Fruit fly (Drosophila melanogaster) whole organism, embryonic: ENCODE measurements around the gene asun.
A peak's percentile ranks its signal among the peaks of the same experiment; 100 is the strongest.

ENCODE experiments used
- Atf-2 ChIP-seq: fragments of 200-800 bp; sonication (Bioruptor generic); optimal IDR thresholded peaks from 2 replicates; lab custom pipeline; 2016; ENCODE audit warnings: missing biosample characterization, missing genetic modification characterization
- CG12071 ChIP-seq: fragments of 200-800 bp; sonication (Bioruptor generic); optimal IDR thresholded peaks from 3 replicates; lab custom pipeline; 2018; ENCODE audit warnings: missing biosample characterization, mild to moderate bottlenecking, missing genetic modification characterization
- CG12155 ChIP-seq: fragments of 200-800 bp; sonication (Bioruptor generic); optimal IDR thresholded peaks from 3 replicates; lab custom pipeline; 2016; ENCODE audit warnings: missing biosample characterization, missing genetic modification characterization
- CG12769 ChIP-seq: fragments of 200-800 bp; sonication (Bioruptor generic); optimal IDR thresholded peaks from 2 replicates; lab custom pipeline; 2019; ENCODE audit warnings: missing biosample characterization, mild to moderate bottlenecking, missing genetic modification characterization, moderate library complexity
- CG12942 ChIP-seq: fragments of 200-800 bp; sonication (Bioruptor generic); optimal IDR thresholded peaks from 3 replicates; lab custom pipeline; 2016; ENCODE audit warnings: missing biosample characterization, missing genetic modification characterization
- CG13424 ChIP-seq: fragments of 200-800 bp; sonication (Bioruptor generic); optimal IDR thresholded peaks from 2 replicates; lab custom pipeline; 2019; ENCODE audit warnings: missing biosample characterization, mild to moderate bottlenecking, missing genetic modification characterization, moderate library complexity
- CG13894 ChIP-seq: fragments of 200-800 bp; sonication (Bioruptor generic); optimal IDR thresholded peaks from 3 replicates; lab custom pipeline; 2018; ENCODE audit warnings: missing biosample characterization, mild to moderate bottlenecking, missing genetic modification characterization, moderate library complexity
- CG14014 ChIP-seq: fragments of 200-800 bp; sonication (Bioruptor generic); IDR thresholded peaks from 2 replicates; pipeline ENCODE4 v1.3.6; 2022; ENCODE audit warnings: missing biosample characterization, missing genetic modification characterization
- CG15011 ChIP-seq: fragments of 200-800 bp; sonication (Bioruptor generic); optimal IDR thresholded peaks from 3 replicates; lab custom pipeline; 2018; ENCODE audit warnings: missing biosample characterization, mild to moderate bottlenecking, missing genetic modification characterization
- CG15601 ChIP-seq: fragments of 200-800 bp; sonication (Bioruptor generic); optimal IDR thresholded peaks from 3 replicates; lab custom pipeline; 2019; ENCODE audit warnings: missing biosample characterization, mild to moderate bottlenecking, missing genetic modification characterization, moderate library complexity
- CG17568 ChIP-seq: fragments of 200-800 bp; sonication (Bioruptor generic); optimal IDR thresholded peaks from 2 replicates; lab custom pipeline; 2018; ENCODE audit warnings: missing biosample characterization, mild to moderate bottlenecking, missing genetic modification characterization, moderate library complexity
- CG18011 ChIP-seq: fragments of 200-800 bp; sonication (Bioruptor generic); optimal IDR thresholded peaks from 2 replicates; lab custom pipeline; 2017; ENCODE audit warnings: missing biosample characterization, missing genetic modification characterization, mild to moderate bottlenecking, moderate library complexity, missing genotype
- CG18599 ChIP-seq: fragments of 200-800 bp; sonication (Bioruptor generic); optimal IDR thresholded peaks from 3 replicates; lab custom pipeline; 2017; ENCODE audit warnings: missing biosample characterization, missing genetic modification characterization, mild to moderate bottlenecking, moderate library complexity, missing genetic modification reagents
- CG31365 ChIP-seq: fragments of 200-800 bp; sonication (Bioruptor generic); optimal IDR thresholded peaks from 2 replicates; lab custom pipeline; 2018; ENCODE audit warnings: missing biosample characterization, mild to moderate bottlenecking, missing genetic modification characterization
- CG33557 ChIP-seq: fragments of 200-800 bp; sonication (Bioruptor generic); optimal IDR thresholded peaks from 2 replicates; lab custom pipeline; 2019; ENCODE audit warnings: missing biosample characterization, mild to moderate bottlenecking, missing genetic modification characterization, moderate library complexity
- CG8765 ChIP-seq: fragments of 200-800 bp; sonication (Bioruptor generic); IDR thresholded peaks from 2 replicates; pipeline ENCODE4 v1.3.6; 2022; ENCODE audit warnings: missing biosample characterization, missing genetic modification characterization
- CG9727 ChIP-seq: fragments of 200-800 bp; sonication (Bioruptor generic); optimal IDR thresholded peaks from 3 replicates; lab custom pipeline; 2017; ENCODE audit warnings: missing biosample characterization, mild to moderate bottlenecking, missing genetic modification characterization
- CG9817 ChIP-seq: fragments of 200-800 bp; sonication (Bioruptor generic); optimal IDR thresholded peaks from 2 replicates; lab custom pipeline; 2018; ENCODE audit warnings: missing biosample characterization, mild to moderate bottlenecking, missing genetic modification characterization, moderate library complexity
- Dip3 ChIP-seq: fragments of 200-800 bp; sonication (Bioruptor generic); optimal IDR thresholded peaks from 3 replicates; lab custom pipeline; 2016; ENCODE audit warnings: missing biosample characterization, missing genetic modification characterization
- Eip74EF ChIP-seq, 2 experiments: fragments of 200-800 bp in 1 of 2; fragments of >200 bp in 1 of 2; sonication (Bioruptor generic) in 1 of 2; optimal IDR thresholded peaks; 2 replicates each; lab custom pipeline; 2017 to 2019; ENCODE audit warnings: missing biosample characterization in 2 of 2, missing genetic modification characterization in 2 of 2, mild to moderate bottlenecking in 1 of 2, moderate library complexity in 1 of 2
- Hmr ChIP-seq: fragments of 200-800 bp; sonication (Bioruptor generic); optimal IDR thresholded peaks from 3 replicates; lab custom pipeline; 2017; ENCODE audit warnings: mild to moderate bottlenecking, missing biosample characterization, missing genetic modification reagents, missing genetic modification characterization
- Hr51 ChIP-seq, 2 experiments: fragments of 200-800 bp; sonication (Bioruptor generic); optimal IDR thresholded peaks; 2 replicates in 1 of 2; 3 replicates in 1 of 2; lab custom pipeline; 2016 to 2018; ENCODE audit warnings: missing biosample characterization in 2 of 2, missing genetic modification characterization in 2 of 2, mild to moderate bottlenecking in 1 of 2, moderate library complexity in 1 of 2
- Lhr ChIP-seq: fragments of 200-800 bp; sonication (Bioruptor generic); optimal IDR thresholded peaks from 3 replicates; lab custom pipeline; 2017; ENCODE audit warnings: mild to moderate bottlenecking, missing biosample characterization, missing genetic modification reagents, missing genetic modification characterization
- Med ChIP-seq: fragments of 200-800 bp; sonication (Bioruptor generic); peaks from one replicate; lab custom pipeline; 2016; ENCODE audit warnings: missing biosample characterization, missing genetic modification characterization, mild to moderate bottlenecking, inconsistent platforms, moderate library complexity
- Meics ChIP-seq: fragments of 200-800 bp; sonication (Bioruptor generic); optimal IDR thresholded peaks from 2 replicates; lab custom pipeline; 2017; ENCODE audit warnings: missing biosample characterization, mild to moderate bottlenecking, missing genetic modification characterization
- NFAT ChIP-seq: fragments of 200-800 bp; sonication (Bioruptor generic); IDR thresholded peaks from 2 replicates; pipeline ENCODE4 v1.3.6; 2022; ENCODE audit warnings: missing biosample characterization, missing genetic modification characterization
- Nf-YB ChIP-seq: fragments of 200-800 bp; sonication (Bioruptor generic); optimal IDR thresholded peaks from 3 replicates; lab custom pipeline; 2019; ENCODE audit warnings: missing biosample characterization, mild to moderate bottlenecking, missing genetic modification characterization, moderate library complexity
- Oaz ChIP-seq: fragments of 200-800 bp; sonication (Bioruptor generic); IDR thresholded peaks from 2 replicates; pipeline ENCODE4 v1.3.6; 2022; ENCODE audit warnings: missing biosample characterization, missing genetic modification characterization
- Oli ChIP-seq: fragments of 200-800 bp; sonication (Bioruptor generic); optimal IDR thresholded peaks from 2 replicates; lab custom pipeline; 2018; ENCODE audit warnings: missing biosample characterization, mild to moderate bottlenecking, missing genetic modification characterization, moderate library complexity
- Sox102F ChIP-seq: fragments of 200-800 bp; sonication (Bioruptor generic); optimal IDR thresholded peaks from 2 replicates; lab custom pipeline; 2018; ENCODE audit warnings: missing biosample characterization, mild to moderate bottlenecking, missing genetic modification characterization, moderate library complexity
- Sry-δ ChIP-seq: fragments of 200-800 bp; sonication (Bioruptor generic); optimal IDR thresholded peaks from 2 replicates; lab custom pipeline; 2016; ENCODE audit warnings: missing biosample characterization, missing genetic modification characterization
- Vsx1 ChIP-seq: fragments of 200-800 bp; sonication (Bioruptor generic); optimal IDR thresholded peaks from 2 replicates; lab custom pipeline; 2017; ENCODE audit warnings: missing biosample characterization, mild to moderate bottlenecking, missing genetic modification characterization, missing genetic modification reagents
- ap ChIP-seq: fragments of 200-800 bp; sonication (Bioruptor generic); IDR thresholded peaks from 2 replicates; pipeline ENCODE4 v1.3.6; 2022; ENCODE audit warnings: missing biosample characterization, missing genetic modification characterization
- cwo ChIP-seq: fragments of 200-800 bp; sonication (Bioruptor generic); optimal IDR thresholded peaks from 3 replicates; lab custom pipeline; 2017; ENCODE audit warnings: missing biosample characterization, missing genetic modification characterization, mild to moderate bottlenecking, moderate library complexity, missing genetic modification reagents
- fu2 ChIP-seq: fragments of 200-800 bp; sonication (Bioruptor generic); optimal IDR thresholded peaks from 2 replicates; lab custom pipeline; 2016; ENCODE audit warnings: missing biosample characterization, missing genetic modification characterization
- gfzf ChIP-seq: fragments of 200-800 bp; sonication (Bioruptor generic); optimal IDR thresholded peaks from 2 replicates; lab custom pipeline; 2016; ENCODE audit warnings: missing biosample characterization, mild to moderate bottlenecking, missing genetic modification characterization, moderate library complexity
- h ChIP-seq: fragments of >200 bp; optimal IDR thresholded peaks from 2 replicates; lab custom pipeline; 2017
- lmd ChIP-seq: fragments of 200-800 bp; sonication (Bioruptor generic); IDR thresholded peaks from 2 replicates; pipeline ENCODE4 v1.3.6; 2022; ENCODE audit warnings: missing biosample characterization, missing genetic modification characterization
- mam ChIP-seq: fragments of 200-800 bp; sonication (Bioruptor generic); optimal IDR thresholded peaks from 3 replicates; lab custom pipeline; 2016; ENCODE audit warnings: missing biosample characterization, missing genetic modification characterization
- mirr ChIP-seq: fragments of 200-800 bp; sonication (Bioruptor generic); optimal IDR thresholded peaks from 3 replicates; lab custom pipeline; 2018; ENCODE audit warnings: missing biosample characterization, mild to moderate bottlenecking, missing genetic modification characterization
- nerfin-1 ChIP-seq: fragments of 200-800 bp; sonication (Bioruptor generic); optimal IDR thresholded peaks from 3 replicates; lab custom pipeline; 2019; ENCODE audit warnings: missing biosample characterization, mild to moderate bottlenecking, missing genetic modification characterization, moderate library complexity
- p53 ChIP-seq: fragments of 200-800 bp; sonication (Bioruptor generic); optimal IDR thresholded peaks from 2 replicates; lab custom pipeline; 2016; ENCODE audit warnings: missing biosample characterization, missing genetic modification characterization
- pita ChIP-seq: fragments of 200-800 bp; sonication (Bioruptor generic); optimal IDR thresholded peaks from 2 replicates; lab custom pipeline; 2017; ENCODE audit warnings: missing biosample characterization, mild to moderate bottlenecking, missing genetic modification characterization
- psq ChIP-seq: fragments of 200-800 bp; sonication (Bioruptor generic); optimal IDR thresholded peaks from 2 replicates; lab custom pipeline; 2017; ENCODE audit warnings: missing biosample characterization, missing genetic modification characterization
- schlank ChIP-seq: fragments of 200-800 bp; sonication (Bioruptor generic); optimal IDR thresholded peaks from 2 replicates; lab custom pipeline; 2018; ENCODE audit warnings: missing biosample characterization, mild to moderate bottlenecking, missing genetic modification characterization
- slou ChIP-seq: fragments of 200-800 bp; sonication (Bioruptor generic); optimal IDR thresholded peaks from 3 replicates; lab custom pipeline; 2016; ENCODE audit warnings: missing biosample characterization, missing genetic modification characterization
- sr ChIP-seq: fragments of 200-800 bp; sonication (Bioruptor generic); IDR thresholded peaks from 3 replicates; pipeline ENCODE4 v1.3.6; 2022; ENCODE audit warnings: missing biosample characterization, missing genetic modification characterization
- tap ChIP-seq: fragments of 200-800 bp; optimal IDR thresholded peaks from 3 replicates; lab custom pipeline; 2019; ENCODE audit warnings: missing biosample characterization, mild to moderate bottlenecking, missing genetic modification characterization, moderate library complexity
- tin ChIP-seq: fragments of 200-800 bp; sonication (Bioruptor generic); optimal IDR thresholded peaks from 3 replicates; lab custom pipeline; 2016; ENCODE audit warnings: missing biosample characterization, missing genetic modification characterization
- toy ChIP-seq: fragments of 200-800 bp; sonication (Bioruptor generic); IDR thresholded peaks from 2 replicates; pipeline ENCODE4 v1.3.6; 2022; ENCODE audit warnings: missing biosample characterization, missing genetic modification characterization

Gene asun

DNA sequence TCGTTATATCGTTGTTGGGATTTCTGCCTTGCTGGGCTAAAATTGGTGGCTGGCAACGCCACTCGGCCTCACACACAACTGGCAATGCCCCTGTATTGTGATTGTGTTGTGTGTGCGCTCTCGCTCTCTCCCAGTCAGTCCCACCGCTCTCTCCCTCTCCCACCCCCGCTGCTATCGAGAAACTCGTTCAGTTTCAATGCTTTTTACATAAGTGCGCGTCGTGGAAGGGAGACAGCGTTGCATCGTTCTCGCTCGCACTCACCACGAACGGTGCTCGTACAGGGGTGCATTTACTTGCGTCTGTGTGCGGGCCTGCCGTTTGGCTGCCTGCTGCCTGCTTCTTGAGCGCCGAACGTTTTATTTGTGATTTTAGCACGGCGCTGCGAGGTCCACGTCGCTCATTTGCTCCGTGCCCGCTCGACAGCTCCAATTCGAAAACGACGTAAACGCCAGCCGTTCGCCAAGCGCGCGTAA, 21.6 kb upstream of the asun start (continued):
- TF ChIP-seq CG31365 (tag; lab: Kevin White, UChicago): peak; percentile 65
- TF ChIP-seq psq (GFP tag; lab: Kevin White, UChicago): peak; percentile 78
- no peak for TF ChIP-seq NFAT (GFP tag; lab: Robert Waterston, UW)
- TF ChIP-seq CG12769 (tag; lab: Kevin White, UChicago): peak; percentile 95
- peak; percentile 89 for TF ChIP-seq CG13894 (tag; lab: Kevin White, UChicago)
- no peak for TF ChIP-seq lmd (GFP tag; lab: Robert Waterston, UW)
- TF ChIP-seq Vsx1 (GFP tag; lab: Kevin White, UChicago): peak; percentile 46
- peak; percentile 50 for TF ChIP-seq CG12155 (GFP tag; lab: Kevin White, UChicago)
- peak; percentile 56 for TF ChIP-seq tap
- TF ChIP-seq cwo (GFP tag; lab: Kevin White, UChicago): peak; percentile 86
- peak; percentile 31 for TF ChIP-seq schlank
- no peak for TF ChIP-seq gfzf (GFP tag; lab: Kevin White, UChicago)
- peak; percentile 44 for TF ChIP-seq Meics (GFP tag; lab: Kevin White, UChicago)
- no peak for TF ChIP-seq Oaz (GFP tag; lab: Robert Waterston, UW)
- no peak for TF ChIP-seq p53 (GFP tag; lab: Kevin White, UChicago)
- no peak for TF ChIP-seq Dip3
- no peak for TF ChIP-seq CG9727 (GFP tag; lab: Kevin White, UChicago)
- TF ChIP-seq Med (GFP tag; lab: Kevin White, UChicago): peak; percentile 97
- no peak for TF ChIP-seq fu2 (GFP tag; lab: Kevin White, UChicago)
- TF ChIP-seq Lhr (GFP tag; lab: Kevin White, UChicago): no peak
- peak; percentile 60 for TF ChIP-seq nerfin-1
- TF ChIP-seq CG12071 (GFP tag; lab: Kevin White, UChicago): peak; percentile 52
- peak; percentile 27 for TF ChIP-seq CG33557
- no peak for TF ChIP-seq Oli (tag; lab: Kevin White, UChicago)
- TF ChIP-seq CG8765 (GFP tag; lab: Robert Waterston, UW): no peak
- no peak for TF ChIP-seq CG15011
- TF ChIP-seq Sry-δ (GFP tag; lab: Kevin White, UChicago): peak; percentile 27
- no peak for TF ChIP-seq Sox102F (GFP tag; lab: Kevin White, UChicago)
- TF ChIP-seq CG17568 (GFP tag; lab: Kevin White, UChicago): no peak
- no peak for TF ChIP-seq h (lab: Kevin White, UChicago)
- no peak for TF ChIP-seq mam (GFP tag; lab: Kevin White, UChicago)
- no peak for TF ChIP-seq slou (GFP tag; lab: Kevin White, UChicago)
- TF ChIP-seq ap (GFP tag; lab: Robert Waterston, UW): no peak
- TF ChIP-seq sr (GFP tag; lab: Robert Waterston, UW): no peak
- no peak for TF ChIP-seq CG9817 (tag; lab: Kevin White, UChicago)
- TF ChIP-seq CG18011: no peak
- peak; percentile 60 for TF ChIP-seq Hmr (GFP tag; lab: Kevin White, UChicago)
- no peak for TF ChIP-seq pita (GFP tag; lab: Kevin White, UChicago)
- no peak for TF ChIP-seq CG13424
- no peak for TF ChIP-seq CG12942 (GFP tag; lab: Kevin White, UChicago)
- TF ChIP-seq CG15601 (tag; lab: Kevin White, UChicago): peak; percentile 38
- no peak for TF ChIP-seq Atf-2 (GFP tag; lab: Kevin White, UChicago)
- no peak for TF ChIP-seq toy (GFP tag; lab: Robert Waterston, UW)
- TF ChIP-seq Nf-YB (GFP tag; lab: Kevin White, UChicago): peak; percentile 10
- TF ChIP-seq mirr (GFP tag; lab: Kevin White, UChicago): peak; percentile 91
- TF ChIP-seq Hr51 (GFP tag; optimal IDR thresholded peaks at IDR 0.05; lab: Kevin White, UChicago): peak; percentile 48 to 60
- TF ChIP-seq CG18599 (GFP tag; lab: Kevin White, UChicago): peak; percentile 77
- TF ChIP-seq CG14014: no peak
- TF ChIP-seq tin: no peak
- peak in 1 of 2 experiments; percentile 64 for TF ChIP-seq Eip74EF (GFP tag; optimal IDR thresholded peaks at IDR 0.05; lab: Kevin White, UChicago)
